Fruit fly (Drosophila melanogaster) whole organism, embryonic: ENCODE data around the gene CG6290.

ENCODE experiments used
- CG10431 ChIP-seq: fragments of 200-800 bp; sonication (Bioruptor generic); optimal IDR thresholded peaks from 3 replicates; lab custom pipeline; 2018; ENCODE audit warnings: missing biosample characterization, mild to moderate bottlenecking, missing genetic modification characterization
- CG11247 ChIP-seq: fragments of 200-800 bp; sonication (Bioruptor generic); IDR thresholded peaks from 2 replicates; pipeline ENCODE4 v1.3.6; 2022; ENCODE audit warnings: missing biosample characterization, missing genetic modification characterization
- CG12219 ChIP-seq: fragments of 200-800 bp; sonication (Bioruptor generic); optimal IDR thresholded peaks from 3 replicates; lab custom pipeline; 2018; ENCODE audit warnings: missing biosample characterization, mild to moderate bottlenecking, missing genetic modification characterization
- CG12236 ChIP-seq: fragments of 200-800 bp; sonication (Bioruptor generic); optimal IDR thresholded peaks from 2 replicates; lab custom pipeline; 2016; ENCODE audit warnings: missing biosample characterization, missing genetic modification characterization
- CG13123 ChIP-seq: fragments of 200-800 bp; sonication (Bioruptor generic); optimal IDR thresholded peaks from 2 replicates; lab custom pipeline; 2016; ENCODE audit warnings: missing biosample characterization, missing genetic modification characterization
- CG13424 ChIP-seq: fragments of 200-800 bp; sonication (Bioruptor generic); optimal IDR thresholded peaks from 2 replicates; lab custom pipeline; 2019; ENCODE audit warnings: missing biosample characterization, mild to moderate bottlenecking, missing genetic modification characterization, moderate library complexity
- CG13624 ChIP-seq: fragments of 200-800 bp; sonication (Bioruptor generic); optimal IDR thresholded peaks from 2 replicates; lab custom pipeline; 2016; ENCODE audit warnings: missing biosample characterization, missing genetic modification characterization
- CG17829 ChIP-seq: fragments of 200-800 bp; optimal IDR thresholded peaks from 2 replicates; lab custom pipeline; 2019; ENCODE audit warnings: missing biosample characterization, mild to moderate bottlenecking, missing genetic modification characterization, moderate library complexity
- CG2712 ChIP-seq: fragments of 200-800 bp; optimal IDR thresholded peaks from 3 replicates; lab custom pipeline; 2019; ENCODE audit warnings: missing biosample characterization, mild to moderate bottlenecking, missing genetic modification characterization, moderate library complexity
- CG2889 ChIP-seq: fragments of 200-800 bp; sonication (Bioruptor generic); IDR thresholded peaks from 3 replicates; pipeline ENCODE4 v1.3.6; 2022; ENCODE audit warnings: missing biosample characterization, missing genetic modification characterization
- CG31365 ChIP-seq: fragments of 200-800 bp; sonication (Bioruptor generic); optimal IDR thresholded peaks from 2 replicates; lab custom pipeline; 2018; ENCODE audit warnings: missing biosample characterization, mild to moderate bottlenecking, missing genetic modification characterization
- CG4854 ChIP-seq: fragments of 200-800 bp; sonication (Bioruptor generic); optimal IDR thresholded peaks from 2 replicates; lab custom pipeline; 2016; ENCODE audit warnings: missing biosample characterization, missing genetic modification characterization, inconsistent platforms
- CG5953 ChIP-seq: fragments of 200-800 bp; sonication (Bioruptor generic); IDR thresholded peaks from 2 replicates; pipeline ENCODE4 v1.3.6; 2022; ENCODE audit warnings: missing biosample characterization, missing genetic modification characterization
- CG7357 ChIP-seq: fragments of 200-800 bp; sonication (Bioruptor generic); IDR thresholded peaks from 3 replicates; pipeline ENCODE4 v1.3.6; 2022; ENCODE audit warnings: missing biosample characterization, missing genetic modification characterization
- CG9727 ChIP-seq: fragments of 200-800 bp; sonication (Bioruptor generic); optimal IDR thresholded peaks from 3 replicates; lab custom pipeline; 2017; ENCODE audit warnings: missing biosample characterization, mild to moderate bottlenecking, missing genetic modification characterization
- CG9797 ChIP-seq: fragments of 200-800 bp; sonication (Bioruptor generic); optimal IDR thresholded peaks from 3 replicates; lab custom pipeline; 2018; ENCODE audit warnings: missing biosample characterization, mild to moderate bottlenecking, missing genetic modification characterization
- CG9817 ChIP-seq: fragments of 200-800 bp; sonication (Bioruptor generic); optimal IDR thresholded peaks from 2 replicates; lab custom pipeline; 2018; ENCODE audit warnings: missing biosample characterization, mild to moderate bottlenecking, missing genetic modification characterization, moderate library complexity
- CHES-1-like ChIP-seq: fragments of 200-800 bp; sonication (Bioruptor generic); optimal IDR thresholded peaks from 2 replicates; lab custom pipeline; 2016; ENCODE audit warnings: missing biosample characterization, missing genetic modification characterization
- Dfd ChIP-seq, 2 experiments: fragments of >200 bp; optimal IDR thresholded peaks; 2 replicates each; lab custom pipeline; 2017; ENCODE audit warnings: missing biosample characterization in 2 of 2, missing genetic modification characterization in 2 of 2
- ERR ChIP-seq: fragments of 200-800 bp; sonication (Bioruptor generic); optimal IDR thresholded peaks from 2 replicates; lab custom pipeline; 2016; ENCODE audit warnings: missing biosample characterization, missing genetic modification characterization
- Ets65A ChIP-seq: fragments of 200-800 bp; sonication (Bioruptor generic); peaks from one replicate; lab custom pipeline; 2016; ENCODE audit warnings: missing biosample characterization, missing genetic modification characterization
- H15 ChIP-seq: fragments of 200-800 bp; sonication (Bioruptor generic); IDR thresholded peaks from 3 replicates; pipeline ENCODE4 v1.3.6; 2022; ENCODE audit warnings: missing biosample characterization, missing genetic modification characterization
- MTF-1 ChIP-seq: fragments of 200-800 bp; sonication (Bioruptor generic); optimal IDR thresholded peaks from 2 replicates; lab custom pipeline; 2018; ENCODE audit warnings: missing biosample characterization, mild to moderate bottlenecking, missing genetic modification characterization, borderline replicate concordance
- NC2β ChIP-seq: fragments of 200-800 bp; sonication (Bioruptor generic); optimal IDR thresholded peaks from 2 replicates; lab custom pipeline; 2016; ENCODE audit warnings: missing biosample characterization, missing genetic modification characterization
- Neu2 ChIP-seq: fragments of 200-800 bp; sonication (Bioruptor generic); optimal IDR thresholded peaks from 3 replicates; lab custom pipeline; 2016; ENCODE audit warnings: missing biosample characterization, missing genetic modification characterization, borderline replicate concordance
- Nf-YB ChIP-seq: fragments of 200-800 bp; sonication (Bioruptor generic); optimal IDR thresholded peaks from 3 replicates; lab custom pipeline; 2019; ENCODE audit warnings: missing biosample characterization, mild to moderate bottlenecking, missing genetic modification characterization, moderate library complexity
- Stat92E ChIP-seq, 3 experiments: fragments of >200 bp in 2 of 3; fragments of 200-800 bp in 1 of 3; sonication (Bioruptor generic) in 1 of 3; optimal IDR thresholded peaks; 2 replicates each; lab custom pipeline; 2017 to 2019; ENCODE audit warnings: missing biosample characterization in 3 of 3, missing genetic modification characterization in 3 of 3, mild to moderate bottlenecking in 1 of 3, moderate library complexity in 1 of 3
- ac ChIP-seq: fragments of 200-800 bp; sonication (Bioruptor generic); optimal IDR thresholded peaks from 3 replicates; lab custom pipeline; 2017; ENCODE audit warnings: missing biosample characterization, mild to moderate bottlenecking, missing genetic modification characterization
- ase ChIP-seq: fragments of 200-800 bp; sonication (Bioruptor generic); IDR thresholded peaks from 3 replicates; pipeline ENCODE4 v1.3.6; 2022; ENCODE audit warnings: missing biosample characterization, missing genetic modification characterization
- bowl ChIP-seq: fragments of 200-800 bp; sonication (Bioruptor generic); IDR thresholded peaks from 2 replicates; pipeline ENCODE4 v1.3.6; 2022; ENCODE audit warnings: missing biosample characterization, missing genetic modification characterization
- chn ChIP-seq: fragments of 200-800 bp; sonication (Bioruptor generic); optimal IDR thresholded peaks from 2 replicates; lab custom pipeline; 2016; ENCODE audit warnings: missing biosample characterization, missing genetic modification characterization
- crc ChIP-seq: fragments of 200-800 bp; sonication (Bioruptor generic); optimal IDR thresholded peaks from 2 replicates; lab custom pipeline; 2016; ENCODE audit warnings: missing biosample characterization, missing genetic modification characterization
- crp ChIP-seq, 2 experiments: fragments of 200-800 bp; sonication (Bioruptor generic); optimal IDR thresholded peaks; 2 replicates in 1 of 2; 3 replicates in 1 of 2; lab custom pipeline; 2017; ENCODE audit warnings: missing biosample characterization in 2 of 2, missing genetic modification characterization in 2 of 2, mild to moderate bottlenecking in 1 of 2, moderate library complexity in 1 of 2
- dan ChIP-seq: fragments of 200-800 bp; sonication (Bioruptor generic); IDR thresholded peaks from 2 replicates; pipeline ENCODE4 v1.3.6; 2022; ENCODE audit warnings: missing biosample characterization, missing genetic modification characterization
- fd64A ChIP-seq: fragments of 200-800 bp; sonication (Bioruptor generic); optimal IDR thresholded peaks from 3 replicates; lab custom pipeline; 2018; ENCODE audit warnings: missing biosample characterization, mild to moderate bottlenecking, missing genetic modification characterization
- grn ChIP-seq: fragments of 200-800 bp; sonication (Bioruptor generic); optimal IDR thresholded peaks from 3 replicates; lab custom pipeline; 2017; ENCODE audit warnings: missing biosample characterization, missing genetic modification characterization
- h ChIP-seq: fragments of >200 bp; optimal IDR thresholded peaks from 2 replicates; lab custom pipeline; 2017
- hkb ChIP-seq, 2 experiments: fragments of 200-800 bp in 1 of 2; fragments of >200 bp in 1 of 2; sonication (Bioruptor generic) in 1 of 2; IDR thresholded peaks in 1 of 2; optimal IDR thresholded peaks in 1 of 2; 2 replicates each; pipeline versions ENCODE4 v1.3.6 to Lab custom; 2017 to 2022; ENCODE audit warnings: missing biosample characterization in 1 of 2, missing genetic modification characterization in 1 of 2
- ind ChIP-seq: fragments of 200-800 bp; sonication (Bioruptor generic); optimal IDR thresholded peaks from 3 replicates; lab custom pipeline; 2016; ENCODE audit warnings: missing biosample characterization, missing genetic modification characterization
- jumu ChIP-seq: fragments of 200-800 bp; sonication (Bioruptor generic); optimal IDR thresholded peaks from 3 replicates; lab custom pipeline; 2016; ENCODE audit warnings: missing biosample characterization, missing genetic modification characterization
- lbe ChIP-seq: fragments of 200-800 bp; sonication (Bioruptor generic); optimal IDR thresholded peaks from 2 replicates; lab custom pipeline; 2016; ENCODE audit warnings: missing biosample characterization, mild to moderate bottlenecking, missing genetic modification characterization
- nau ChIP-seq: fragments of 200-800 bp; sonication (Bioruptor generic); optimal IDR thresholded peaks from 3 replicates; lab custom pipeline; 2017; ENCODE audit warnings: missing biosample characterization, mild to moderate bottlenecking, missing genetic modification characterization, missing genetic modification reagents
- odd ChIP-seq: fragments of 200-800 bp; sonication (Bioruptor generic); optimal IDR thresholded peaks from 2 replicates; lab custom pipeline; 2017; ENCODE audit warnings: missing biosample characterization, mild to moderate bottlenecking, missing genetic modification characterization
- p53 ChIP-seq: fragments of 200-800 bp; sonication (Bioruptor generic); optimal IDR thresholded peaks from 2 replicates; lab custom pipeline; 2016; ENCODE audit warnings: missing biosample characterization, missing genetic modification characterization
- run ChIP-seq: fragments of 200-800 bp; sonication (Bioruptor generic); optimal IDR thresholded peaks from 3 replicates; lab custom pipeline; 2018; ENCODE audit warnings: missing biosample characterization, mild to moderate bottlenecking, missing genetic modification characterization
- slp2 ChIP-seq: fragments of 200-800 bp; sonication (Bioruptor generic); optimal IDR thresholded peaks from 2 replicates; lab custom pipeline; 2016; ENCODE audit warnings: missing biosample characterization, missing genetic modification characterization
- sob ChIP-seq: fragments of 200-800 bp; sonication (Bioruptor generic); IDR thresholded peaks from 2 replicates; pipeline ENCODE4 v1.3.6; 2022; ENCODE audit warnings: missing biosample characterization, missing genetic modification characterization
- tgo ChIP-seq: fragments of 200-800 bp; sonication (Bioruptor generic); IDR thresholded peaks from 3 replicates; pipeline ENCODE4 v1.3.6; 2022; ENCODE audit warnings: missing biosample characterization, missing genetic modification characterization
- tin ChIP-seq: fragments of 200-800 bp; sonication (Bioruptor generic); optimal IDR thresholded peaks from 3 replicates; lab custom pipeline; 2016; ENCODE audit warnings: missing biosample characterization, missing genetic modification characterization
- trh ChIP-seq: fragments of 200-800 bp; sonication (Bioruptor generic); optimal IDR thresholded peaks from 2 replicates; lab custom pipeline; 2016; ENCODE audit warnings: missing biosample characterization, missing genetic modification characterization
- z ChIP-seq: fragments of 200-800 bp; sonication (Bioruptor generic); IDR thresholded peaks from 3 replicates; pipeline ENCODE4 v1.3.6; 2022; ENCODE audit warnings: missing biosample characterization, missing genetic modification characterization

The CG6290 gene

DNA sequence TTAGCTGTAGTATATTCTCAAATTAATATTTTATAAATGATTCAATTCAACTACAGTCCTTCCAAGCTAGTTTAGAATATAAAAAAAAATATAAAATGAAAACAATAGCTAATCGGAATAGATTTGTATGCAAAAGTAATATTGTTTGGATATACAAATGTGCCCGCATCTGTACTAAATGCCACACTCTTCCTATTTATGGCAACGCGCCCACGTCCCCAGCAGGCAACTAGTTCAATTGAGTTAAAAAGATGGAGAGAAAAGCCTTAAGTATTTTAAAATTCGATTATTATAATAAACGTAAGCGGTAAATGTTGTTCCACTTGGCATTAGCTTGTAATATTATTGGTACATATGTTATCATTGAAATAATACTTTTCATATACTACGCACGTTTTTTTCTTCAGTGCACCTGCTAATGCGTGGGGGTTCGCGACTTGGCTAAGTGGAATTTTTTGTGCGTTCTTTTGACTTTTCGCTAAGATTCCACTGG lies 31.7 kb upstream of the CG6290 start (continued):
- TF ChIP-seq CG2889 (0 out of 3 replicates have a peak, but pooled peaks have one; percentile 25), p53 (GFP tag; lab: Kevin White, UChicago) (no peak), CG2712 (peak; percentile 78), chn (GFP tag; lab: Kevin White, UChicago) (peak; percentile 41), CG5953 (no peak), Dfd (GFP tag; optimal IDR thresholded peaks at IDR 0.05; lab: Kevin White, UChicago) (no peak), dan (GFP tag; lab: Robert Waterston, UW) (no peak), CG13123 (GFP tag; lab: Kevin White, UChicago) (peak; percentile 9), nau (GFP tag; lab: Kevin White, UChicago) (no peak), ase (GFP tag; lab: Robert Waterston, UW) (0 out of 3 replicates have a peak, but pooled peaks have one; percentile 48), tin (GFP tag; lab: Kevin White, UChicago) (peak; percentile 57), jumu (GFP tag; lab: Kevin White, UChicago) (no peak), MTF-1 (GFP tag; lab: Kevin White, UChicago) (no peak), trh (GFP tag; lab: Kevin White, UChicago) (peak; percentile 42), lbe (GFP tag; lab: Kevin White, UChicago) (no peak), odd (GFP tag; lab: Kevin White, UChicago) (peak; percentile 61), H15 (GFP tag; lab: Robert Waterston, UW) (no peak), CG10431 (peak; percentile 61), CG13424 (peak; percentile 76), CG11247 (GFP tag; lab: Robert Waterston, UW) (no peak), z (GFP tag; lab: Robert Waterston, UW) (no peak), slp2 (GFP tag; lab: Kevin White, UChicago) (no peak), tgo (peak; percentile 42; the same call in 2 of the 3 replicates), CG31365 (tag; lab: Kevin White, UChicago) (no peak), CG7357 (GFP tag; lab: Robert Waterston, UW) (no peak), crc (no peak), CG12219 (peak; percentile 40), fd64A (GFP tag; lab: Kevin White, UChicago) (no peak), grn (no peak), NC2β (GFP tag; lab: Kevin White, UChicago) (no peak), CG17829 (peak; percentile 41), Nf-YB (GFP tag; lab: Kevin White, UChicago) (peak; percentile 40), CG9817 (peak; percentile 41), sob (0 out of 2 replicates have a peak, but pooled peaks have one; percentile 26), bowl (GFP tag; lab: Robert Waterston, UW) (no peak), CG12236 (GFP tag; lab: Kevin White, UChicago) (no peak), ac (no peak), ind (GFP tag; lab: Kevin White, UChicago) (peak; percentile 59), CG4854 (peak; percentile 37), Ets65A (GFP tag; lab: Kevin White, UChicago) (peak; percentile 97), hkb (optimal IDR thresholded peaks at IDR 0.05; lab: Kevin White, UChicago) (no peak), hkb (GFP tag; IDR thresholded peaks at IDR 0.05; lab: Robert Waterston, UW) (peak; percentile 24; the same call in 1 of the 2 replicates), CG13624 (GFP tag; lab: Kevin White, UChicago) (peak; percentile 49), ERR (GFP tag; lab: Kevin White, UChicago) (no peak), CHES-1-like (GFP tag; lab: Kevin White, UChicago) (no peak), crp (GFP tag; optimal IDR thresholded peaks at IDR 0.05; lab: Kevin White, UChicago) (peak in 1 of 2 experiments; percentile 16), run (tag; lab: Kevin White, UChicago) (no peak), CG9797 (GFP tag; lab: Kevin White, UChicago) (no peak), Neu2 (no peak), CG9727 (GFP tag; lab: Kevin White, UChicago) (peak; percentile 63), h (lab: Kevin White, UChicago) (no peak), Stat92E (GFP tag; optimal IDR thresholded peaks at IDR 0.05; lab: Kevin White, UChicago) (peak in 1 of 3 experiments; percentile 48)
